Fruit fly (Drosophila melanogaster) whole organism, embryonic: Measurements from ENCODE around the gene CG8814.

ENCODE experiments used
- Bteb2 ChIP-seq: fragments of 200-800 bp; sonication (Bioruptor generic); optimal IDR thresholded peaks from 2 replicates; lab custom pipeline; 2016; ENCODE audit warnings: missing biosample characterization, missing genetic modification characterization
- CG10147 ChIP-seq: fragments of 200-800 bp; sonication (Bioruptor generic); optimal IDR thresholded peaks from 2 replicates; lab custom pipeline; 2019; ENCODE audit warnings: missing biosample characterization, mild to moderate bottlenecking, missing genetic modification characterization, moderate library complexity
- CG10321 ChIP-seq: fragments of 200-800 bp; sonication (Bioruptor generic); IDR thresholded peaks from 2 replicates; pipeline ENCODE4 v1.3.6; 2022; ENCODE audit warnings: missing biosample characterization, missing genetic modification characterization
- CG10462 ChIP-seq: fragments of 200-800 bp; sonication (Bioruptor generic); optimal IDR thresholded peaks from 2 replicates; lab custom pipeline; 2016; ENCODE audit warnings: missing biosample characterization, missing genetic modification characterization
- CG11696 ChIP-seq: fragments of 200-800 bp; sonication (Bioruptor generic); IDR thresholded peaks from 2 replicates; pipeline ENCODE4 v1.3.6; 2022; ENCODE audit warnings: missing biosample characterization, missing genetic modification characterization
- CG1233 ChIP-seq: fragments of 200-800 bp; sonication (Bioruptor generic); optimal IDR thresholded peaks from 4 replicates; lab custom pipeline; 2018; ENCODE audit warnings: missing biosample characterization, mild to moderate bottlenecking, missing genetic modification characterization
- CG12942 ChIP-seq: fragments of 200-800 bp; sonication (Bioruptor generic); optimal IDR thresholded peaks from 3 replicates; lab custom pipeline; 2016; ENCODE audit warnings: missing biosample characterization, missing genetic modification characterization
- CG15479 ChIP-seq: fragments of 200-800 bp; sonication (Bioruptor generic); optimal IDR thresholded peaks from 3 replicates; lab custom pipeline; 2019; ENCODE audit warnings: missing biosample characterization, mild to moderate bottlenecking, missing genetic modification characterization, moderate library complexity
- CG15601 ChIP-seq: fragments of 200-800 bp; sonication (Bioruptor generic); optimal IDR thresholded peaks from 3 replicates; lab custom pipeline; 2019; ENCODE audit warnings: missing biosample characterization, mild to moderate bottlenecking, missing genetic modification characterization, moderate library complexity
- CG17361 ChIP-seq: fragments of 200-800 bp; sonication (Bioruptor generic); IDR thresholded peaks from 3 replicates; pipeline ENCODE4 v1.3.6; 2022; ENCODE audit warnings: missing biosample characterization, missing genetic modification characterization
- CG2202 ChIP-seq: fragments of 200-800 bp; sonication (Bioruptor generic); optimal IDR thresholded peaks from 2 replicates; lab custom pipeline; 2018; ENCODE audit warnings: missing biosample characterization, mild to moderate bottlenecking, missing genetic modification characterization
- CG31388 ChIP-seq: fragments of 200-800 bp; sonication (Bioruptor generic); optimal IDR thresholded peaks from 2 replicates; lab custom pipeline; 2016; ENCODE audit warnings: missing biosample characterization, missing genetic modification characterization
- CG31441 ChIP-seq: fragments of 200-800 bp; sonication (Bioruptor generic); IDR thresholded peaks from 2 replicates; pipeline ENCODE4 v1.3.6; 2022; ENCODE audit warnings: missing biosample characterization, missing genetic modification characterization
- CG4617 ChIP-seq: fragments of 200-800 bp; sonication (Bioruptor generic); optimal IDR thresholded peaks from 3 replicates; lab custom pipeline; 2016; ENCODE audit warnings: missing biosample characterization, missing genetic modification characterization, borderline replicate concordance
- CG4820 ChIP-seq: fragments of 200-800 bp; sonication (Bioruptor generic); optimal IDR thresholded peaks from 3 replicates; lab custom pipeline; 2016; ENCODE audit warnings: missing biosample characterization, missing genetic modification characterization
- CG6683 ChIP-seq: fragments of 200-800 bp; sonication (Bioruptor generic); optimal IDR thresholded peaks from 2 replicates; lab custom pipeline; 2017; ENCODE audit warnings: missing biosample characterization, mild to moderate bottlenecking, missing genetic modification characterization, missing genetic modification reagents
- CG7928 ChIP-seq: fragments of 200-800 bp; sonication (Bioruptor generic); optimal IDR thresholded peaks from 2 replicates; lab custom pipeline; 2017; ENCODE audit warnings: missing biosample characterization, mild to moderate bottlenecking, missing genetic modification characterization
- CG8765 ChIP-seq: fragments of 200-800 bp; sonication (Bioruptor generic); IDR thresholded peaks from 2 replicates; pipeline ENCODE4 v1.3.6; 2022; ENCODE audit warnings: missing biosample characterization, missing genetic modification characterization
- Dbx ChIP-seq: fragments of 200-800 bp; sonication (Bioruptor generic); IDR thresholded peaks from 3 replicates; pipeline ENCODE4 v1.3.6; 2022; ENCODE audit warnings: missing biosample characterization, missing genetic modification characterization
- Hey ChIP-seq: fragments of 200-800 bp; sonication (Bioruptor generic); optimal IDR thresholded peaks from 3 replicates; lab custom pipeline; 2018; ENCODE audit warnings: missing biosample characterization, mild to moderate bottlenecking, missing genetic modification characterization
- Jarid2 ChIP-seq: fragments of 200-800 bp; sonication (Bioruptor generic); optimal IDR thresholded peaks from 3 replicates; lab custom pipeline; 2017; ENCODE audit warnings: mild to moderate bottlenecking, missing biosample characterization, missing genetic modification reagents, missing genetic modification characterization
- Lim3 ChIP-seq: fragments of 200-800 bp; sonication (Bioruptor generic); IDR thresholded peaks from 2 replicates; pipeline ENCODE4 v1.3.6; 2022; ENCODE audit warnings: missing biosample characterization, missing genetic modification characterization
- NK7.1 ChIP-seq: fragments of 200-800 bp; sonication (Bioruptor generic); optimal IDR thresholded peaks from 3 replicates; lab custom pipeline; 2016; ENCODE audit warnings: missing biosample characterization, missing genetic modification characterization
- Nf-YC ChIP-seq: fragments of 200-800 bp; optimal IDR thresholded peaks from 3 replicates; lab custom pipeline; 2019; ENCODE audit warnings: missing biosample characterization, mild to moderate bottlenecking, missing genetic modification characterization, moderate library complexity
- Ptx1 ChIP-seq: fragments of 200-800 bp; sonication (Bioruptor generic); IDR thresholded peaks from 2 replicates; pipeline ENCODE4 v1.3.6; 2022; ENCODE audit warnings: missing biosample characterization, missing genetic modification characterization
- Tbp ChIP-seq: fragments of >200 bp; optimal IDR thresholded peaks from 2 replicates; lab custom pipeline; 2018; ENCODE audit warnings: missing biosample characterization, missing genetic modification characterization
- ato ChIP-seq: fragments of 200-800 bp; sonication (Bioruptor generic); IDR thresholded peaks from 2 replicates; pipeline ENCODE4 v1.3.6; 2022; ENCODE audit warnings: missing biosample characterization, missing genetic modification characterization; ENCODE audit not compliant: partially characterized antibody
- dmrt99B ChIP-seq: fragments of 200-800 bp; sonication (Bioruptor generic); optimal IDR thresholded peaks from 2 replicates; lab custom pipeline; 2018; ENCODE audit warnings: missing biosample characterization, mild to moderate bottlenecking, missing genetic modification characterization, moderate library complexity
- fd96Cb ChIP-seq: fragments of 200-800 bp; sonication (Bioruptor generic); optimal IDR thresholded peaks from 2 replicates; lab custom pipeline; 2018; ENCODE audit warnings: missing biosample characterization, mild to moderate bottlenecking, missing genetic modification characterization, moderate library complexity
- gce ChIP-seq: fragments of 200-800 bp; sonication (Bioruptor generic); IDR thresholded peaks from 3 replicates; pipeline ENCODE4 v1.3.6; 2022; ENCODE audit warnings: missing biosample characterization, missing genetic modification characterization
- gem ChIP-seq: fragments of 200-800 bp; sonication (Bioruptor generic); optimal IDR thresholded peaks from 2 replicates; lab custom pipeline; 2019; ENCODE audit warnings: missing biosample characterization, mild to moderate bottlenecking, missing genetic modification characterization, moderate library complexity
- gro ChIP-seq: fragments of 200-800 bp; sonication (Bioruptor generic); optimal IDR thresholded peaks from 2 replicates; lab custom pipeline; 2016; ENCODE audit warnings: missing biosample characterization, missing genetic modification characterization
- ind ChIP-seq: fragments of 200-800 bp; sonication (Bioruptor generic); optimal IDR thresholded peaks from 3 replicates; lab custom pipeline; 2016; ENCODE audit warnings: missing biosample characterization, missing genetic modification characterization
- lov ChIP-seq, 2 experiments: fragments of 200-800 bp in 1 of 2; fragments of >200 bp in 1 of 2; sonication (Bioruptor generic) in 1 of 2; IDR thresholded peaks in 1 of 2; optimal IDR thresholded peaks in 1 of 2; 2 replicates in 1 of 2; 3 replicates in 1 of 2; pipeline versions ENCODE4 v1.3.6 to Lab custom; 2017 to 2022; ENCODE audit warnings: missing biosample characterization in 1 of 2, missing genetic modification characterization in 1 of 2
- mld ChIP-seq: fragments of 200-800 bp; sonication (Bioruptor generic); IDR thresholded peaks from 3 replicates; pipeline ENCODE4 v1.3.6; 2022; ENCODE audit warnings: missing biosample characterization, missing genetic modification characterization; ENCODE audit not compliant: partially characterized antibody
- oc ChIP-seq: fragments of 200-800 bp; sonication (Bioruptor generic); optimal IDR thresholded peaks from 2 replicates; lab custom pipeline; 2018; ENCODE audit warnings: missing biosample characterization, mild to moderate bottlenecking, missing genetic modification characterization, moderate library complexity
- onecut ChIP-seq: fragments of 200-800 bp; sonication (Bioruptor generic); IDR thresholded peaks from 2 replicates; pipeline ENCODE4 v1.3.6; 2022; ENCODE audit warnings: missing biosample characterization, missing genetic modification characterization
- org-1 ChIP-seq: fragments of 200-800 bp; sonication (Bioruptor generic); optimal IDR thresholded peaks from 2 replicates; lab custom pipeline; 2017; ENCODE audit warnings: missing biosample characterization, missing genetic modification characterization
- phol ChIP-seq: fragments of 200-800 bp; sonication (Bioruptor generic); optimal IDR thresholded peaks from 3 replicates; lab custom pipeline; 2018; ENCODE audit warnings: missing biosample characterization, mild to moderate bottlenecking, missing genetic modification characterization, moderate library complexity
- pnt ChIP-seq: fragments of 200-800 bp; sonication (Bioruptor generic); optimal IDR thresholded peaks from 3 replicates; lab custom pipeline; 2016; ENCODE audit warnings: missing biosample characterization, missing genetic modification characterization
- prd ChIP-seq, 3 experiments: fragments of >200 bp in 2 of 3; fragments of 200-800 bp in 1 of 3; sonication (Bioruptor generic) in 1 of 3; optimal IDR thresholded peaks in 2 of 3; IDR thresholded peaks in 1 of 3; 2 replicates in 2 of 3; 3 replicates in 1 of 3; pipeline versions ENCODE4 v1.3.6 to Lab custom; 2017 to 2022; ENCODE audit warnings: missing biosample characterization in 1 of 3, missing genetic modification characterization in 1 of 3
- ranshi ChIP-seq: fragments of 200-800 bp; sonication (Bioruptor generic); IDR thresholded peaks from 2 replicates; pipeline ENCODE4 v1.3.6; 2022; ENCODE audit warnings: missing biosample characterization, missing genetic modification characterization
- sim ChIP-seq: fragments of 200-800 bp; sonication (Bioruptor generic); IDR thresholded peaks from 2 replicates; pipeline ENCODE4 v1.3.6; 2022; ENCODE audit warnings: missing biosample characterization, missing genetic modification characterization
- sisA ChIP-seq: fragments of 200-800 bp; sonication (Bioruptor generic); IDR thresholded peaks from 2 replicates; pipeline ENCODE4 v1.3.6; 2022; ENCODE audit warnings: missing biosample characterization, missing genetic modification characterization
- slou ChIP-seq: fragments of 200-800 bp; sonication (Bioruptor generic); optimal IDR thresholded peaks from 3 replicates; lab custom pipeline; 2016; ENCODE audit warnings: missing biosample characterization, missing genetic modification characterization
- stc ChIP-seq: fragments of 200-800 bp; sonication (Bioruptor generic); IDR thresholded peaks from 2 replicates; pipeline ENCODE4 v1.3.6; 2022; ENCODE audit warnings: missing biosample characterization, missing genetic modification characterization
- tin ChIP-seq: fragments of 200-800 bp; sonication (Bioruptor generic); optimal IDR thresholded peaks from 3 replicates; lab custom pipeline; 2016; ENCODE audit warnings: missing biosample characterization, missing genetic modification characterization
- tll ChIP-seq, 2 experiments: fragments of 200-800 bp in 1 of 2; fragments of >200 bp in 1 of 2; sonication (Bioruptor generic) in 1 of 2; optimal IDR thresholded peaks; 2 replicates each; lab custom pipeline; 2017 to 2019; ENCODE audit warnings: missing biosample characterization in 2 of 2, missing genetic modification characterization in 2 of 2, mild to moderate bottlenecking in 1 of 2, moderate library complexity in 1 of 2

CG8814 gene

DNA sequence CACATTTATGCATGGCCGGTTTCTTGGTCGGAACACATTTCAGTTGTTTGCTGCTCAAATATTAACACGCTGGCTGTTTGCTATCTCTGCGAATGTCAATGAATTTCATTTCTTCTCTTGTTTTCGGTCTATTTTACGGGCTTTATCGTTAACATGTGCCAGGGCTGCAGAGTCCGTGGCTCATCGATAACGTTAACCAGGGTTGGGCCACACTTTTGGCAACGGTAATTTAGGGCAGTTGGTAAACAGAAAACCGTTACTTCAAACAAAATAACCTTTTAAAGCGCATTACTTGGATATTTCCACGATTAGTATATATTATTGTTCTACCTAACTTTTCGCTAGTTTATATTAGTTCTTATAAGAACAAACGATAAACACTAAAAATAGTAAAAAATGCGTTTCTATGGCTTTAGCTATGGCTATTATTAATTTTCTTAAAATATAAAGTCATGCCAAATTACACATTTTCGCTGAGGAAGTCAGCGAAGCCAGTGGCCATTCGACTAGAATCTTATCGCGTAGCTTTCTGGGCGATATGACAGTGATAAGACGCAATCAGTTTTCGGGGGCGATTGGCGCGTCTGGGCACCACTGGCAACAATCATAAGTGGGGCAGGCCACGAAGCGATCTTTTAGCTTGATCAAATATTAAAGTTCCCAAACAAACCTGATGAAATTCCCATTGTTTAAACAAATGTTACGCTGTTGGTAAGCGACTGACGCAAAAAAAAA, 8.4 kb downstream of the CG8814 start (continued):
- TF ChIP-seq Bteb2 (GFP tag; lab: Kevin White, UChicago) (no peak), ranshi (GFP tag; lab: Robert Waterston, UW) (peak; percentile 58; the same call in 1 of the 2 replicates), tll (GFP tag; optimal IDR thresholded peaks at IDR 0.05; lab: Kevin White, UChicago) (no peak), gro (GFP tag; lab: Kevin White, UChicago) (no peak), CG1233 (GFP tag; lab: Kevin White, UChicago) (peak; percentile 8), Jarid2 (peak; percentile 29), Ptx1 (GFP tag; lab: Robert Waterston, UW) (0 out of 2 replicates have a peak, but pooled peaks have one; percentile 40), pnt (GFP tag; lab: Kevin White, UChicago) (no peak), gce (GFP tag; lab: Robert Waterston, UW) (no peak), CG11696 (GFP tag; lab: Robert Waterston, UW) (peak; percentile 27; the same call in 1 of the 2 replicates), CG6683 (GFP tag; lab: Kevin White, UChicago) (peak; percentile 34), Lim3 (GFP tag; lab: Robert Waterston, UW) (no peak), lov (optimal IDR thresholded peaks at IDR 0.05; lab: Kevin White, UChicago) (no peak), lov (GFP tag; IDR thresholded peaks at IDR 0.05; lab: Robert Waterston, UW) (no peak), CG10321 (no peak; the same call in 1 of the 2 replicates), gem (tag; lab: Kevin White, UChicago) (peak; percentile 67), CG4617 (peak; percentile 47), CG4820 (GFP tag; lab: Kevin White, UChicago) (peak; percentile 13), fd96Cb (tag; lab: Kevin White, UChicago) (peak; percentile 14), dmrt99B (peak; percentile 48), CG31441 (GFP tag; lab: Robert Waterston, UW) (peak; percentile 36; the same call in 1 of the 2 replicates), CG8765 (no peak), CG7928 (GFP tag; lab: Kevin White, UChicago) (peak; percentile 96), stc (GFP tag; lab: Robert Waterston, UW) (no peak), sisA (GFP tag; lab: Robert Waterston, UW) (peak; percentile 25; the same call in 1 of the 2 replicates), CG15479 (GFP tag; lab: Kevin White, UChicago) (no peak), phol (peak; percentile 48), CG15601 (tag; lab: Kevin White, UChicago) (peak; percentile 55), mld (GFP tag; lab: Robert Waterston, UW) (no peak), NK7.1 (GFP tag; lab: Kevin White, UChicago) (no peak), Dbx (GFP tag; lab: Robert Waterston, UW) (no peak; the same call in 2 of the 3 replicates), Hey (tag; lab: Kevin White, UChicago) (no peak), CG10462 (peak; percentile 78), CG10147 (peak; percentile 20), org-1 (GFP tag; lab: Kevin White, UChicago) (peak; percentile 48), Nf-YC (tag; lab: Kevin White, UChicago) (peak; percentile 55), prd (optimal IDR thresholded peaks at IDR 0.05; lab: Kevin White, UChicago) (no peak), prd (GFP tag; IDR thresholded peaks at IDR 0.05; lab: Robert Waterston, UW) (peak; percentile 33; the same call in 1 of the 3 replicates), tin (no peak), onecut (GFP tag; lab: Robert Waterston, UW) (peak; percentile 71), Tbp (GFP tag; lab: Kevin White, UChicago) (no peak), slou (GFP tag; lab: Kevin White, UChicago) (no peak), sim (no peak), ind (GFP tag; lab: Kevin White, UChicago) (peak; percentile 35), CG17361 (peak; percentile 49; the same call in 2 of the 3 replicates), CG2202 (tag; lab: Kevin White, UChicago) (no peak), CG12942 (GFP tag; lab: Kevin White, UChicago) (peak; percentile 42), CG31388 (GFP tag; lab: Kevin White, UChicago) (no peak), ato (GFP tag; lab: Robert Waterston, UW) (no peak), oc (tag; lab: Kevin White, UChicago) (peak; percentile 43)
